Worm (Caenorhabditis elegans) whole organism, young adult: ENCODE data around the gene F54B11.7.

Experiments
- F23B12.7 ChIP-seq: sonication (generic microtip); optimal IDR thresholded peaks from 2 replicates; lab custom pipeline; 2017; ENCODE audit warnings: missing genetic modification characterization, mild to moderate bottlenecking, missing compliant biosample characterization, antibody characterized with exemption, moderate library complexity; ENCODE audit not compliant: insufficient read depth
- F33H1.4 ChIP-seq: fragments of 200-800 bp; sonication (Bioruptor generic); IDR thresholded peaks from 2 replicates; pipeline ENCODE4 v1.3.6; 2022; ENCODE audit warnings: missing genetic modification reagents, missing genetic modification characterization, missing compliant biosample characterization
- F49E8.2 ChIP-seq: sonication (generic microtip); optimal IDR thresholded peaks from 3 replicates; lab custom pipeline; 2017; ENCODE audit warnings: missing genetic modification characterization, mild to moderate bottlenecking, missing compliant biosample characterization, antibody characterized with exemption, moderate library complexity; ENCODE audit not compliant: insufficient read depth
- F52B5.7 ChIP-seq: sonication (generic microtip); optimal IDR thresholded peaks from 2 replicates; lab custom pipeline; 2016; ENCODE audit warnings: mild to moderate bottlenecking, missing genetic modification characterization, missing compliant biosample characterization
- K11D2.4 ChIP-seq: fragments of 200-800 bp; sonication (Bioruptor generic); IDR thresholded peaks from 2 replicates; pipeline ENCODE4 v1.3.6; 2022; ENCODE audit warnings: missing genetic modification reagents, missing genetic modification characterization, missing compliant biosample characterization
- T26A5.8 ChIP-seq: sonication (generic microtip); optimal IDR thresholded peaks from 2 replicates; lab custom pipeline; 2016; ENCODE audit warnings: missing genetic modification characterization, missing compliant biosample characterization
- Y56A3A.18 ChIP-seq: fragments of 200-800 bp; sonication (Bioruptor generic); IDR thresholded peaks from 2 replicates; pipeline ENCODE4 v1.3.6; 2022; ENCODE audit warnings: missing genetic modification reagents, missing genetic modification characterization, missing compliant biosample characterization
- akir-1 ChIP-seq: fragments of 200-800 bp; sonication (Bioruptor generic); optimal IDR thresholded peaks from 2 replicates; lab custom pipeline; 2018; ENCODE audit warnings: mild to moderate bottlenecking, missing genetic modification characterization, moderate library complexity, missing compliant biosample characterization
- aptf-2 ChIP-seq: fragments of 200-800 bp; sonication (Bioruptor generic); conservative IDR thresholded peaks from 2 replicates; pipeline ENCODE4 v1.3.6; 2022; ENCODE audit warnings: missing genetic modification reagents, missing genetic modification characterization, missing compliant biosample characterization
- athp-1 ChIP-seq: sonication (generic microtip); optimal IDR thresholded peaks from 2 replicates; lab custom pipeline; 2017; ENCODE audit warnings: mild to moderate bottlenecking, missing genetic modification characterization, missing compliant biosample characterization
- attf-3 ChIP-seq: fragments of 200-800 bp; sonication (Bioruptor generic); conservative IDR thresholded peaks from 2 replicates; pipeline ENCODE4 v1.3.6; 2022; ENCODE audit warnings: missing genetic modification reagents, missing genetic modification characterization, missing compliant biosample characterization
- bed-1 ChIP-seq: fragments of 200-800 bp; sonication (Bioruptor generic); IDR thresholded peaks from 2 replicates; pipeline ENCODE4 v1.3.6; 2022; ENCODE audit warnings: missing genetic modification reagents, missing genetic modification characterization, missing compliant biosample characterization
- ccch-3 ChIP-seq: fragments of 200-800 bp; sonication (Bioruptor generic); optimal IDR thresholded peaks from 2 replicates; lab custom pipeline; 2018; ENCODE audit warnings: mild to moderate bottlenecking, missing genetic modification characterization, missing compliant biosample characterization
- cebp-1 ChIP-seq, 2 experiments: fragments of 200-800 bp in 1 of 2; sonication (Bioruptor generic) in 1 of 2; sonication (generic microtip) in 1 of 2; IDR thresholded peaks in 1 of 2; optimal IDR thresholded peaks in 1 of 2; 2 replicates each; pipeline versions ENCODE4 v1.3.6 to Lab custom; 2017 to 2022; ENCODE audit warnings: missing compliant biosample characterization in 2 of 2, missing genetic modification characterization in 2 of 2, mild to moderate bottlenecking in 1 of 2, missing genetic modification reagents in 1 of 2, moderate library complexity in 1 of 2
- ceh-58 ChIP-seq: fragments of 200-800 bp; sonication (Bioruptor generic); IDR thresholded peaks from 2 replicates; pipeline ENCODE4 v1.3.6; 2022; ENCODE audit warnings: missing genetic modification characterization, missing compliant biosample characterization
- ceh-79 ChIP-seq: sonication (generic microtip); optimal IDR thresholded peaks from 2 replicates; lab custom pipeline; 2017; ENCODE audit warnings: mild to moderate bottlenecking, missing genetic modification characterization, missing compliant biosample characterization
- dox-1 ChIP-seq: fragments of 200-800 bp; sonication (Bioruptor generic); IDR thresholded peaks from 2 replicates; pipeline ENCODE4 v1.3.6; 2022; ENCODE audit warnings: missing genetic modification reagents, missing genetic modification characterization, missing compliant biosample characterization
- ekl-4 ChIP-seq: fragments of 200-800 bp; sonication (Bioruptor generic); IDR thresholded peaks from 2 replicates; pipeline ENCODE4 v1.3.6; 2022; ENCODE audit warnings: missing genetic modification reagents, missing genetic modification characterization, missing compliant biosample characterization
- him-1 ChIP-seq: sonication (generic microtip); optimal IDR thresholded peaks from 2 replicates; lab custom pipeline; 2016; ENCODE audit warnings: missing genotype, missing genetic modification reagents, missing genetic modification characterization, missing compliant biosample characterization
- hlh-12 ChIP-seq: sonication (generic microtip); optimal IDR thresholded peaks from 2 replicates; lab custom pipeline; 2016; ENCODE audit warnings: missing genetic modification characterization, missing compliant biosample characterization
- lin-40 ChIP-seq: sonication (generic microtip); optimal IDR thresholded peaks from 2 replicates; lab custom pipeline; 2016; ENCODE audit warnings: missing genetic modification characterization, mild to moderate bottlenecking, missing compliant biosample characterization, missing genotype, missing genetic modification reagents
- lir-1 ChIP-seq: fragments of 200-800 bp; sonication (Bioruptor generic); conservative IDR thresholded peaks from 2 replicates; pipeline ENCODE4 v1.3.6; 2022; ENCODE audit warnings: missing genetic modification reagents, missing genetic modification characterization, missing compliant biosample characterization
- lsl-1 ChIP-seq: fragments of 200-800 bp; sonication (Bioruptor generic); optimal IDR thresholded peaks from 2 replicates; lab custom pipeline; 2018; ENCODE audit warnings: mild to moderate bottlenecking, missing genetic modification characterization, moderate library complexity, missing compliant biosample characterization
- madf-10 ChIP-seq: sonication (generic microtip); optimal IDR thresholded peaks from 2 replicates; lab custom pipeline; 2016; ENCODE audit warnings: mild to moderate bottlenecking, missing genetic modification characterization, missing compliant biosample characterization
- mcd-1 ChIP-seq: fragments of 200-800 bp; sonication (Bioruptor generic); IDR thresholded peaks from 2 replicates; pipeline ENCODE4 v1.3.6; 2022; ENCODE audit warnings: missing genetic modification reagents, missing genetic modification characterization, missing compliant biosample characterization
- mel-28 ChIP-seq: sonication (generic microtip); optimal IDR thresholded peaks from 2 replicates; lab custom pipeline; 2016; ENCODE audit warnings: borderline replicate concordance, mild to moderate bottlenecking, missing genetic modification characterization, missing compliant biosample characterization
- mxl-1 ChIP-seq: sonication (generic microtip); optimal IDR thresholded peaks from 2 replicates; lab custom pipeline; 2016; ENCODE audit warnings: missing genetic modification characterization, missing compliant biosample characterization
- nfya-1 ChIP-seq: sonication (generic microtip); optimal IDR thresholded peaks from 2 replicates; lab custom pipeline; 2017; ENCODE audit warnings: antibody characterized with exemption, missing compliant biosample characterization, missing genetic modification characterization, borderline replicate concordance; ENCODE audit not compliant: insufficient read depth
- pbrm-1 ChIP-seq: fragments of 200-800 bp; sonication (Bioruptor generic); IDR thresholded peaks from 2 replicates; pipeline ENCODE4 v1.3.6; 2022; ENCODE audit warnings: missing genetic modification reagents, missing genetic modification characterization, missing compliant biosample characterization
- somi-1 ChIP-seq: fragments of 200-800 bp; sonication (Bioruptor generic); optimal IDR thresholded peaks from 2 replicates; lab custom pipeline; 2018; ENCODE audit warnings: mild to moderate bottlenecking, missing genetic modification characterization, missing compliant biosample characterization
- sptf-2 ChIP-seq: fragments of 200-800 bp; sonication (Bioruptor generic); optimal IDR thresholded peaks from 2 replicates; lab custom pipeline; 2018; ENCODE audit warnings: mild to moderate bottlenecking, missing genetic modification characterization, missing compliant biosample characterization
- tbp1 ChIP-seq: fragments of 200-800 bp; sonication (Bioruptor generic); optimal IDR thresholded peaks from 2 replicates; lab custom pipeline; 2018; ENCODE audit warnings: mild to moderate bottlenecking, missing genetic modification characterization, missing compliant biosample characterization
- xnd-1 ChIP-seq: sonication (generic microtip); optimal IDR thresholded peaks from 2 replicates; lab custom pipeline; 2016; ENCODE audit warnings: missing genotype, missing genetic modification reagents, missing genetic modification characterization, missing compliant biosample characterization
- zfh-2 ChIP-seq: fragments of 200-800 bp; sonication (Bioruptor generic); conservative IDR thresholded peaks from 2 replicates; pipeline ENCODE4 v1.3.6; 2022; ENCODE audit warnings: missing genetic modification reagents, missing genetic modification characterization, missing compliant biosample characterization
- zim-3 ChIP-seq: sonication (generic microtip); optimal IDR thresholded peaks from 2 replicates; lab custom pipeline; 2017; ENCODE audit warnings: mild to moderate bottlenecking, missing genetic modification characterization, moderate library complexity, missing compliant biosample characterization
- ztf-18 ChIP-seq: sonication (generic microtip); optimal IDR thresholded peaks from 2 replicates; lab custom pipeline; 2016; ENCODE audit warnings: missing genotype, mild to moderate bottlenecking, missing genetic modification characterization, missing compliant biosample characterization

The F54B11.7 gene

ce11 chrX:13561954-13562353 lies 38.3 kb upstream of the F54B11.7 start:
- TF ChIP-seq T26A5.8 (tag; lab: Kevin White, UChicago) (no peak), akir-1 (GFP tag; lab: Kevin White, UChicago) (no peak), madf-10 (tag; lab: Kevin White, UChicago) (no peak), lir-1 (no peak), ceh-58 (no peak), zim-3 (tag; lab: Kevin White, UChicago) (no peak), ccch-3 (GFP tag; lab: Kevin White, UChicago) (no peak), tbp1 (GFP tag; lab: Kevin White, UChicago) (no peak), mxl-1 (tag; lab: Kevin White, UChicago) (no peak)

ce11 chrX:13566436-13566835 lies 33.8 kb upstream of the F54B11.7 start, which contains the start of gene R01E6.2:
Gene R01E6.2 (minus strand): TSS chrX:13566536.
- no peak for TF ChIP-seq Y56A3A.18 (GFP tag; lab: Robert Waterston, UW)
- TF ChIP-seq zfh-2, result no peak
- TF ChIP-seq F52B5.7 (tag; lab: Kevin White, UChicago), result no peak
- TF ChIP-seq ekl-4 (GFP tag; lab: Robert Waterston, UW), result no peak

- TF ChIP-seq ceh-58 (no peak), pbrm-1 (GFP tag; lab: Robert Waterston, UW) (no peak), sptf-2 (GFP tag; lab: Kevin White, UChicago) (no peak), bed-1 (no peak), aptf-2 (no peak), mcd-1 (no peak), T26A5.8 (tag; lab: Kevin White, UChicago) (no peak), somi-1 (GFP tag; lab: Kevin White, UChicago) (no peak), nfya-1 (tag; lab: Kevin White, UChicago) (no peak), F33H1.4 (no peak)
Measured at ce11 chrX:13569854-13570253, 30.4 kb upstream of the F54B11.7 start, which contains the start of gene R01E6.7. Gene R01E6.7 (minus strand): TSS chrX:13569954.

- TF ChIP-seq ztf-18, result no peak
- TF ChIP-seq ekl-4 (GFP tag; lab: Robert Waterston, UW), result no peak
- no peak for TF ChIP-seq F52B5.7 (tag; lab: Kevin White, UChicago)
- TF ChIP-seq F49E8.2 (tag; lab: Kevin White, UChicago), result no peak
- TF ChIP-seq mel-28 (tag; lab: Kevin White, UChicago), result no peak
- TF ChIP-seq F23B12.7 (tag; lab: Kevin White, UChicago), result no peak
- no peak for TF ChIP-seq hlh-12 (tag; lab: Kevin White, UChicago)
- no peak for TF ChIP-seq athp-1 (tag; lab: Kevin White, UChicago)
- TF ChIP-seq mcd-1, result no peak
- TF ChIP-seq ceh-79 (tag; lab: Kevin White, UChicago), result no peak
- TF ChIP-seq dox-1, result no peak
- TF ChIP-seq lin-40 (tag; lab: Kevin White, UChicago), result no peak
- TF ChIP-seq xnd-1, result no peak
- TF ChIP-seq akir-1 (GFP tag; lab: Kevin White, UChicago), result no peak
- TF ChIP-seq cebp-1 (GFP tag; IDR thresholded peaks at IDR 0.05; lab: Robert Waterston, UW), result no peak
- no peak for TF ChIP-seq cebp-1 (tag; optimal IDR thresholded peaks at IDR 0.05; lab: Kevin White, UChicago)
- no peak for TF ChIP-seq K11D2.4 (GFP tag; lab: Robert Waterston, UW)
- no peak for TF ChIP-seq pbrm-1 (GFP tag; lab: Robert Waterston, UW)
- no peak for TF ChIP-seq lsl-1 (GFP tag; lab: Kevin White, UChicago)
- TF ChIP-seq him-1, result no peak
- TF ChIP-seq attf-3 (GFP tag; lab: Robert Waterston, UW), result no peak
Measured at ce11 chrX:13574029-13574428, 26.2 kb upstream of the F54B11.7 start.
